Worm (Caenorhabditis elegans) whole organism, L4 larva: ENCODE data around the gene nspe-7.

Experiments
- D1046.2 ChIP-seq: fragments of 200-800 bp; sonication (Bioruptor generic); IDR thresholded peaks from 2 replicates; pipeline ENCODE4 v1.3.6; 2022; ENCODE audit warnings: missing genetic modification characterization, missing compliant biosample characterization
- R02D3.7 ChIP-seq: fragments of 150-350 bp; sonication (generic microtip); optimal IDR thresholded peaks from 3 replicates; lab custom pipeline; 2014; ENCODE audit warnings: missing biosample characterization, missing genetic modification characterization
- Y48G9A.11 ChIP-seq: fragments of 200-800 bp; sonication (Bioruptor generic); IDR thresholded peaks from 2 replicates; pipeline ENCODE4 v1.3.6; 2022; ENCODE audit warnings: missing genetic modification reagents, missing genetic modification characterization, missing compliant biosample characterization
- aha-1 ChIP-seq: fragments of 150-350 bp; peaks from one replicate; lab custom pipeline; 2014; ENCODE audit warnings: missing biosample characterization, missing genetic modification characterization
- ceh-32 ChIP-seq: sonication (generic microtip); optimal IDR thresholded peaks from 2 replicates; lab custom pipeline; 2016; ENCODE audit warnings: mild to moderate bottlenecking, missing genetic modification characterization, missing compliant biosample characterization; ENCODE audit not compliant: poor library complexity
- ceh-44 ChIP-seq: fragments of 200-800 bp; sonication (Bioruptor generic); IDR thresholded peaks from 2 replicates; pipeline ENCODE4 v1.3.6; 2022; ENCODE audit warnings: missing genetic modification reagents, missing genetic modification characterization, missing compliant biosample characterization
- ceh-62 ChIP-seq: sonication (generic microtip); optimal IDR thresholded peaks from 2 replicates; lab custom pipeline; 2017; ENCODE audit warnings: missing biosample characterization, missing genetic modification characterization
- ceh-82 ChIP-seq: sonication (generic microtip); optimal IDR thresholded peaks from 2 replicates; lab custom pipeline; 2017; ENCODE audit warnings: missing biosample characterization, missing genetic modification characterization
- ctbp-1 ChIP-seq: fragments of 200-800 bp; sonication (Bioruptor generic); IDR thresholded peaks from 2 replicates; pipeline ENCODE4 v1.3.6; 2022; ENCODE audit warnings: missing genetic modification reagents, missing genetic modification characterization, missing compliant biosample characterization
- daf-16 ChIP-seq, 3 experiments: sonication (generic microtip); optimal IDR thresholded peaks; 2 replicates each; lab custom pipeline; 2016 to 2017; ENCODE audit warnings: missing genetic modification characterization in 3 of 3, missing genetic modification reagents in 3 of 3, mild to moderate bottlenecking in 2 of 3, missing compliant biosample characterization in 2 of 3, missing biosample characterization in 1 of 3, moderate library complexity in 1 of 3
- dmd-6 ChIP-seq: fragments of 200-800 bp; sonication (Bioruptor generic); IDR thresholded peaks from 2 replicates; pipeline ENCODE4 v1.3.6; 2022; ENCODE audit warnings: missing genetic modification reagents, missing genetic modification characterization, missing compliant biosample characterization
- dmd-9 ChIP-seq: fragments of 200-800 bp; sonication (Bioruptor generic); IDR thresholded peaks from 2 replicates; pipeline ENCODE4 v1.3.6; 2022; ENCODE audit warnings: missing genetic modification reagents, missing genetic modification characterization, missing compliant biosample characterization
- dpl-1 ChIP-seq: fragments of 150-350 bp; optimal IDR thresholded peaks from 2 replicates; lab custom pipeline; 2014; ENCODE audit warnings: missing biosample characterization, missing genetic modification reagents, missing genetic modification characterization
- duxl-1 ChIP-seq: sonication (generic microtip); optimal IDR thresholded peaks from 2 replicates; lab custom pipeline; 2016; ENCODE audit warnings: mild to moderate bottlenecking, missing genetic modification characterization, moderate library complexity, missing compliant biosample characterization; ENCODE audit not compliant: poor library complexity
- egl-43 ChIP-seq: fragments of 200-800 bp; sonication (Bioruptor generic); IDR thresholded peaks from 2 replicates; pipeline ENCODE4 v1.3.6; 2022; ENCODE audit warnings: missing genetic modification reagents, missing genetic modification characterization, missing compliant biosample characterization
- gei-8 ChIP-seq: fragments of 200-800 bp; sonication (Bioruptor generic); optimal IDR thresholded peaks from 2 replicates; lab custom pipeline; 2018; ENCODE audit warnings: mild to moderate bottlenecking, missing genetic modification characterization, missing compliant biosample characterization
- hif-1 ChIP-seq, 2 experiments: sonication (generic microtip); optimal IDR thresholded peaks; 2 replicates each; lab custom pipeline; 2016 to 2017; ENCODE audit warnings: missing compliant biosample characterization in 2 of 2, missing genetic modification characterization in 2 of 2, missing genetic modification reagents in 2 of 2, missing genotype in 2 of 2, mild to moderate bottlenecking in 1 of 2
- hlh-11 ChIP-seq: fragments of 200-800 bp; sonication (Bioruptor generic); optimal IDR thresholded peaks from 2 replicates; lab custom pipeline; 2018; ENCODE audit warnings: mild to moderate bottlenecking, missing genetic modification characterization, missing compliant biosample characterization
- hlh-30 ChIP-seq: sonication (generic microtip); optimal IDR thresholded peaks from 2 replicates; lab custom pipeline; 2017; ENCODE audit warnings: antibody characterized with exemption, mild to moderate bottlenecking, missing genetic modification characterization, missing compliant biosample characterization; ENCODE audit not compliant: insufficient read depth
- hmg-1.1 ChIP-seq: fragments of 200-800 bp; sonication (Bioruptor generic); IDR thresholded peaks from 2 replicates; pipeline ENCODE4 v1.3.6; 2022; ENCODE audit warnings: missing genetic modification reagents, missing genetic modification characterization, missing compliant biosample characterization
- lin-1 ChIP-seq: fragments of 200-800 bp; sonication (Bioruptor generic); IDR thresholded peaks from 2 replicates; pipeline ENCODE4 v1.3.6; 2022; ENCODE audit warnings: missing genetic modification reagents, missing genetic modification characterization, missing compliant biosample characterization
- lin-13 ChIP-seq: fragments of 150-350 bp; optimal IDR thresholded peaks from 2 replicates; lab custom pipeline; 2014; ENCODE audit warnings: missing biosample characterization, missing genetic modification reagents, missing genetic modification characterization
- lin-38 ChIP-seq: fragments of 200-800 bp; sonication (Bioruptor generic); IDR thresholded peaks from 2 replicates; pipeline ENCODE4 v1.3.6; 2022; ENCODE audit warnings: missing genetic modification reagents, missing genetic modification characterization, missing compliant biosample characterization
- lir-3 ChIP-seq: sonication (generic microtip); optimal IDR thresholded peaks from 2 replicates; lab custom pipeline; 2016; ENCODE audit warnings: mild to moderate bottlenecking, missing genetic modification characterization, missing compliant biosample characterization
- madf-5 ChIP-seq, 2 experiments: fragments of 200-800 bp; sonication (Bioruptor generic); IDR thresholded peaks; 2 replicates each; pipeline ENCODE4 v1.3.6; 2022; ENCODE audit warnings: missing compliant biosample characterization in 2 of 2, missing genetic modification characterization in 2 of 2
- madf-9 ChIP-seq: fragments of 200-800 bp; sonication (Bioruptor generic); conservative IDR thresholded peaks from 2 replicates; pipeline ENCODE4 v1.3.6; 2022; ENCODE audit warnings: missing genetic modification reagents, missing genetic modification characterization, missing compliant biosample characterization
- mes-2 ChIP-seq: sonication (generic microtip); optimal IDR thresholded peaks from 2 replicates; lab custom pipeline; 2016; ENCODE audit warnings: missing genotype, mild to moderate bottlenecking, missing genetic modification characterization, missing compliant biosample characterization; ENCODE audit not compliant: poor library complexity, severe bottlenecking
- mxl-2 ChIP-seq: fragments of 200-800 bp; sonication (Bioruptor generic); conservative IDR thresholded peaks from 2 replicates; pipeline ENCODE4 v1.3.6; 2022; ENCODE audit warnings: missing genetic modification reagents, missing genetic modification characterization, missing compliant biosample characterization
- nhr-102 ChIP-seq: sonication (generic microtip); optimal IDR thresholded peaks from 2 replicates; lab custom pipeline; 2016; ENCODE audit warnings: mild to moderate bottlenecking, missing genetic modification characterization, moderate library complexity, missing compliant biosample characterization
- nhr-76 ChIP-seq: fragments of 150-350 bp; optimal IDR thresholded peaks from 2 replicates; lab custom pipeline; 2014; ENCODE audit warnings: missing biosample characterization, missing genetic modification characterization
- set-16 ChIP-seq: fragments of 200-800 bp; sonication (Bioruptor generic); IDR thresholded peaks from 2 replicates; pipeline ENCODE4 v1.3.6; 2022; ENCODE audit warnings: missing genetic modification reagents, missing genetic modification characterization, missing compliant biosample characterization
- spr-3 ChIP-seq: fragments of 200-800 bp; sonication (Bioruptor generic); optimal IDR thresholded peaks from 2 replicates; lab custom pipeline; 2018; ENCODE audit warnings: mild to moderate bottlenecking, missing genetic modification characterization, missing compliant biosample characterization
- tra-1 ChIP-seq: fragments of 200-800 bp; sonication (Bioruptor generic); IDR thresholded peaks from 2 replicates; pipeline ENCODE4 v1.3.6; 2022; ENCODE audit warnings: missing genetic modification reagents, missing genetic modification characterization, missing compliant biosample characterization
- zfp-3 ChIP-seq: fragments of 200-800 bp; sonication (Bioruptor generic); conservative IDR thresholded peaks from 2 replicates; pipeline ENCODE4 v1.3.6; 2022; ENCODE audit warnings: missing genetic modification reagents, missing genetic modification characterization, missing compliant biosample characterization
- zip-11 ChIP-seq: fragments of 200-800 bp; sonication (Bioruptor generic); IDR thresholded peaks from 2 replicates; pipeline ENCODE4 v1.3.6; 2022; ENCODE audit warnings: missing genetic modification characterization, missing compliant biosample characterization
- zip-2 ChIP-seq: fragments of 150-350 bp; optimal IDR thresholded peaks from 2 replicates; lab custom pipeline; 2014; ENCODE audit warnings: missing biosample characterization, missing genetic modification characterization
- ztf-11 ChIP-seq: fragments of 150-350 bp; optimal IDR thresholded peaks from 2 replicates; lab custom pipeline; 2014; ENCODE audit warnings: missing biosample characterization, missing genetic modification characterization

The nspe-7 gene

ce11 chrII:12665019-12665418 is 38.0 kb downstream of the nspe-7 start (continued):
- TF ChIP-seq dmd-6 (GFP tag; lab: Robert Waterston, UW) (no peak), set-16 (GFP tag; lab: Robert Waterston, UW) (0 out of 2 replicates have a peak, but pooled peaks have one; percentile 23), gei-8 (no peak)
- TF ChIP-seq, all 104 proteins: peak for 4

DNA sequence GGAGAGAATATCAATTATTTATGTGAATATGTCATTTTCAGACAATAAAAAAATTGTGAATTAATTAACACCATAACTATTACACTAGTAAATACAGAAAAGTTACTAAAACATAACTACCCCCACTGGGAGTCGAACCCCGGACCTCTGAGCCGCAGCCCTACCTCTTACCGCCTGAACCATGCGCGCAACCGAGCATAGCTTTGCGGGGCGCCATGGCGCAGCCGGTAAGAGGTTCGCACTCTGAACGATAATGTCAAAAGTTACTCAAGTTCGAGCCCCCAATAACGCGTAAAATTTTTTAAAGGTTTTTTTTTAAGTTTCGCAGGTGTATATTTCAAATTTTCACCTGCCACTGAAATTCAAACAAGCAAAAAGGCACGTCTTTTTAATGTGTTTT is 39.1 kb downstream of the nspe-7 start:
- TF ChIP-seq ceh-32 (tag; lab: Kevin White, UChicago) (no peak), lin-13 (GFP tag; lab: Kevin White, UChicago) (peak; percentile 24), hlh-11 (tag; lab: Kevin White, UChicago) (no peak), Y48G9A.11 (GFP tag; lab: Robert Waterston, UW) (0 out of 2 replicates have a peak, but pooled peaks have one; percentile 50), set-16 (GFP tag; lab: Robert Waterston, UW) (peak; percentile 52; the same call in 1 of the 2 replicates), ceh-82 (tag; lab: Kevin White, UChicago) (no peak), nhr-102 (tag; lab: Kevin White, UChicago) (no peak), mxl-2 (GFP tag; lab: Robert Waterston, UW) (no peak), aha-1 (tag; lab: Kevin White, UChicago) (peak; percentile 62), tra-1 (GFP tag; lab: Robert Waterston, UW) (peak; percentile 91), madf-9 (GFP tag; lab: Robert Waterston, UW) (0 out of 2 replicates have a peak, but pooled peaks have one; percentile 24), ceh-44 (no peak), lir-3 (tag; lab: Kevin White, UChicago) (no peak), ztf-11 (tag; lab: Kevin White, UChicago) (no peak)

- peak; percentile 46; the same call in 1 of the 2 replicates for TF ChIP-seq set-16 (GFP tag; lab: Robert Waterston, UW)
- TF ChIP-seq egl-43 (GFP tag; lab: Robert Waterston, UW): 0 out of 2 replicates have a peak, but pooled peaks have one; percentile 38
- TF ChIP-seq spr-3 (GFP tag; lab: Kevin White, UChicago): no peak
- no peak for TF ChIP-seq nhr-76
- TF ChIP-seq gei-8: no peak
- TF ChIP-seq tra-1 (GFP tag; lab: Robert Waterston, UW): peak; percentile 6; the same call in 1 of the 2 replicates
- TF ChIP-seq dmd-9 (GFP tag; lab: Robert Waterston, UW): 0 out of 2 replicates have a peak, but pooled peaks have one; percentile 53
- peak; percentile 67; the same call in 1 of the 2 replicates for TF ChIP-seq Y48G9A.11 (GFP tag; lab: Robert Waterston, UW)
- peak; percentile 19; the same call in 1 of the 2 replicates for TF ChIP-seq lin-38 (GFP tag; lab: Robert Waterston, UW)
- peak; percentile 14 for TF ChIP-seq mes-2
- TF ChIP-seq ceh-82 (tag; lab: Kevin White, UChicago): no peak
- TF ChIP-seq lin-13 (GFP tag; lab: Kevin White, UChicago): peak; percentile 13
- TF ChIP-seq D1046.2 (GFP tag; lab: Robert Waterston, UW): 0 out of 2 replicates have a peak, but pooled peaks have one; percentile 60
These were observed 41.2 kb downstream of the nspe-7 start for ce11 chrII:12668148-12668547.

DNA sequence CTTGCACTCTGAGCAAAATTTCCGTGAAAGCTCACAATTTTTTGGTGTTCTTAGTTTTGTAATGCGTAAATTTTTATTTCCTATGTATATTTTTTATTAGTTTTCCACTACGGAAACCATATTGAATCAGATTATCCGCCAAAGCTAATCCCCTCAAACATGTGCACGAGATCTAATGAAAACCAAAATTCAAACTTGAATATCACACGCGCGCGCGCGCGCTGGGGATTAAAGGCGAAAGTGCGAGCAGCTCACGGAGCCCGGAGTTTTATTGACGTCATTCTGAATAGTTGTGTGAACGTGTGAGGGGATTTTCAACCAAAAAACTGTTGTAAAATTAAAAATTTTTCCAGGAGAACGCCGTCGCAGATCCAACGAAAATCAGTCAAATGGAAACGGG is 41.9 kb downstream of the nspe-7 start:
- TF ChIP-seq set-16 (GFP tag; lab: Robert Waterston, UW) (peak; percentile 44; the same call in 1 of the 2 replicates), madf-5 (GFP tag; IDR thresholded peaks at IDR 0.05; lab: Robert Waterston, UW) (no peak)

DNA sequence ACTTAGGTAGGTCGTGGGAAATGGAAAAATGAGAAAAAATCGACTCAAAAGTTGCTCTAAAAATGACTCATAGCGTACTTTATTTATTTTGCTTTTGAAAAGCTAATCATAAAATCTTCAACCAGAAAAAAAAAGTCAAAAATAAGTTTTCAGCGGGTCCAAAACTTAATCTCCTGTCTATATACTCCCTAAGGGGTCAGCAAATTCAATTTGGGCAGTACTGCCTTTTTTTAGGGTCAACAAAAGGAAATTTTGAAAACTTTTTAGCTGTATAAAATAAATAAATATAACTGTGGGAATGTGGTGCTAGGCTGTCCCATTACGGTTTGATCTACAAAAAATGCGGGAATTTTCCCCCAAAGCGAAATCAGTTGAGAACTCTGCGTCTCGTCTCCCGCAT is 42.4 kb downstream of the nspe-7 start:
- TF ChIP-seq lin-13 (GFP tag; lab: Kevin White, UChicago) (no peak), zfp-3 (GFP tag; lab: Robert Waterston, UW) (no peak), hlh-11 (tag; lab: Kevin White, UChicago) (no peak), ceh-62 (tag; lab: Kevin White, UChicago) (no peak), hlh-30 (tag; lab: Kevin White, UChicago) (no peak), madf-9 (GFP tag; lab: Robert Waterston, UW) (no peak), mxl-2 (GFP tag; lab: Robert Waterston, UW) (no peak), dpl-1 (GFP tag; lab: Kevin White, UChicago) (no peak), zip-11 (GFP tag; lab: Robert Waterston, UW) (no peak), ctbp-1 (GFP tag; lab: Robert Waterston, UW) (no peak), hif-1 (tag; optimal IDR thresholded peaks at IDR 0.05; lab: Kevin White, UChicago) (no peak), R02D3.7 (tag; lab: Kevin White, UChicago) (no peak), daf-16 (GFP tag; optimal IDR thresholded peaks at IDR 0.05; lab: Kevin White, UChicago) (no peak), daf-16 (tag; optimal IDR thresholded peaks at IDR 0.05; lab: Kevin White, UChicago) (no peak), nhr-76 (no peak), zip-2 (tag; lab: Kevin White, UChicago) (no peak), nhr-102 (tag; lab: Kevin White, UChicago) (no peak), duxl-1 (tag; lab: Kevin White, UChicago) (no peak), hmg-1.1 (GFP tag; lab: Robert Waterston, UW) (no peak), lin-1 (GFP tag; lab: Robert Waterston, UW) (no peak)
